Worm (Caenorhabditis elegans) whole organism, young adult: Measurements from ENCODE around the gene dnj-9.

ENCODE experiments used
- B0019.2 ChIP-seq: fragments of 200-800 bp; sonication (Bioruptor generic); conservative IDR thresholded peaks from 2 replicates; pipeline ENCODE4 v1.3.6; 2022; ENCODE audit warnings: missing genetic modification reagents, missing genetic modification characterization, missing compliant biosample characterization
- B0336.3 ChIP-seq: fragments of 200-800 bp; sonication (Bioruptor generic); IDR thresholded peaks from 2 replicates; pipeline ENCODE4 v1.3.6; 2022; ENCODE audit warnings: missing genetic modification characterization, missing compliant biosample characterization
- C06A6.2 ChIP-seq: fragments of 200-800 bp; sonication (Bioruptor generic); conservative IDR thresholded peaks from 2 replicates; pipeline ENCODE4 v1.3.6; 2022; ENCODE audit warnings: missing genetic modification characterization, missing compliant biosample characterization
- C17E4.6 ChIP-seq: fragments of 200-800 bp; sonication (Bioruptor generic); IDR thresholded peaks from 2 replicates; pipeline ENCODE4 v1.3.6; 2022; ENCODE audit warnings: missing genetic modification reagents, missing genetic modification characterization, missing compliant biosample characterization
- F37B4.10 ChIP-seq: fragments of 200-800 bp; sonication (Bioruptor generic); IDR thresholded peaks from 2 replicates; pipeline ENCODE4 v1.3.6; 2022; ENCODE audit warnings: missing genetic modification characterization, missing compliant biosample characterization
- F39B2.1 ChIP-seq: fragments of 200-800 bp; sonication (Bioruptor generic); IDR thresholded peaks from 2 replicates; pipeline ENCODE4 v1.3.6; 2022; ENCODE audit warnings: missing genetic modification reagents, missing genetic modification characterization, missing compliant biosample characterization
- F55B11.4 ChIP-seq: sonication (generic microtip); optimal IDR thresholded peaks from 2 replicates; lab custom pipeline; 2016; ENCODE audit warnings: missing compliant biosample characterization, missing genetic modification characterization, borderline replicate concordance; ENCODE audit not compliant: insufficient read depth
- F57A8.1 ChIP-seq: fragments of 200-800 bp; sonication (Bioruptor generic); optimal IDR thresholded peaks from 2 replicates; lab custom pipeline; 2018; ENCODE audit warnings: mild to moderate bottlenecking, missing genetic modification characterization, moderate library complexity, missing compliant biosample characterization
- F57C9.4 ChIP-seq: sonication (generic microtip); optimal IDR thresholded peaks from 2 replicates; lab custom pipeline; 2017; ENCODE audit warnings: mild to moderate bottlenecking, missing genetic modification characterization, missing compliant biosample characterization
- Y53G8AR.9 ChIP-seq: fragments of 200-800 bp; sonication (Bioruptor generic); conservative IDR thresholded peaks from 2 replicates; pipeline ENCODE4 v1.3.6; 2022; ENCODE audit warnings: missing genetic modification reagents, missing genetic modification characterization, missing compliant biosample characterization
- Y67H2A.10 ChIP-seq: fragments of 200-800 bp; sonication (Bioruptor generic); conservative IDR thresholded peaks from 2 replicates; pipeline ENCODE4 v1.3.6; 2022; ENCODE audit warnings: missing genetic modification reagents, missing genetic modification characterization, missing compliant biosample characterization
- Y95B8A.8 ChIP-seq: fragments of 200-800 bp; sonication (Bioruptor generic); IDR thresholded peaks from 2 replicates; pipeline ENCODE4 v1.3.6; 2022; ENCODE audit warnings: missing genetic modification reagents, missing genetic modification characterization, missing compliant biosample characterization
- athp-1 ChIP-seq: sonication (generic microtip); optimal IDR thresholded peaks from 2 replicates; lab custom pipeline; 2017; ENCODE audit warnings: mild to moderate bottlenecking, missing genetic modification characterization, missing compliant biosample characterization
- bed-1 ChIP-seq: fragments of 200-800 bp; sonication (Bioruptor generic); IDR thresholded peaks from 2 replicates; pipeline ENCODE4 v1.3.6; 2022; ENCODE audit warnings: missing genetic modification reagents, missing genetic modification characterization, missing compliant biosample characterization
- ceh-27 ChIP-seq: fragments of 200-800 bp; sonication (Bioruptor generic); optimal IDR thresholded peaks from 2 replicates; lab custom pipeline; 2018; ENCODE audit warnings: mild to moderate bottlenecking, missing genetic modification characterization, moderate library complexity, missing compliant biosample characterization
- ceh-40 ChIP-seq: fragments of 200-800 bp; sonication (Bioruptor generic); IDR thresholded peaks from 2 replicates; pipeline ENCODE4 v1.3.6; 2022; ENCODE audit warnings: missing genetic modification characterization, missing compliant biosample characterization
- ceh-58 ChIP-seq: fragments of 200-800 bp; sonication (Bioruptor generic); IDR thresholded peaks from 2 replicates; pipeline ENCODE4 v1.3.6; 2022; ENCODE audit warnings: missing genetic modification characterization, missing compliant biosample characterization
- dox-1 ChIP-seq: fragments of 200-800 bp; sonication (Bioruptor generic); IDR thresholded peaks from 2 replicates; pipeline ENCODE4 v1.3.6; 2022; ENCODE audit warnings: missing genetic modification reagents, missing genetic modification characterization, missing compliant biosample characterization
- egl-44 ChIP-seq: fragments of 200-800 bp; sonication (Bioruptor generic); IDR thresholded peaks from 2 replicates; pipeline ENCODE4 v1.3.6; 2022; ENCODE audit warnings: missing genetic modification reagents, missing genetic modification characterization, missing compliant biosample characterization
- ekl-4 ChIP-seq: fragments of 200-800 bp; sonication (Bioruptor generic); IDR thresholded peaks from 2 replicates; pipeline ENCODE4 v1.3.6; 2022; ENCODE audit warnings: missing genetic modification reagents, missing genetic modification characterization, missing compliant biosample characterization
- fkh-3 ChIP-seq: sonication (generic microtip); optimal IDR thresholded peaks from 2 replicates; lab custom pipeline; 2016; ENCODE audit warnings: mild to moderate bottlenecking, missing genetic modification characterization, missing compliant biosample characterization
- hmg-1.2 ChIP-seq: fragments of 200-800 bp; sonication (Bioruptor generic); IDR thresholded peaks from 2 replicates; pipeline ENCODE4 v1.3.6; 2022; ENCODE audit warnings: missing genetic modification reagents, missing genetic modification characterization, missing compliant biosample characterization
- lsl-1 ChIP-seq: fragments of 200-800 bp; sonication (Bioruptor generic); optimal IDR thresholded peaks from 2 replicates; lab custom pipeline; 2018; ENCODE audit warnings: mild to moderate bottlenecking, missing genetic modification characterization, moderate library complexity, missing compliant biosample characterization
- madf-10 ChIP-seq: sonication (generic microtip); optimal IDR thresholded peaks from 2 replicates; lab custom pipeline; 2016; ENCODE audit warnings: mild to moderate bottlenecking, missing genetic modification characterization, missing compliant biosample characterization
- madf-6 ChIP-seq: fragments of 200-800 bp; sonication (Bioruptor generic); IDR thresholded peaks from 2 replicates; pipeline ENCODE4 v1.3.6; 2022; ENCODE audit warnings: missing genetic modification reagents, missing genetic modification characterization, missing compliant biosample characterization
- mxl-1 ChIP-seq: sonication (generic microtip); optimal IDR thresholded peaks from 2 replicates; lab custom pipeline; 2016; ENCODE audit warnings: missing genetic modification characterization, missing compliant biosample characterization
- nfyb-1 ChIP-seq: fragments of 200-800 bp; sonication (Bioruptor generic); IDR thresholded peaks from 2 replicates; pipeline ENCODE4 v1.3.6; 2022; ENCODE audit warnings: missing genetic modification reagents, missing genetic modification characterization, missing compliant biosample characterization
- nhr-27 ChIP-seq: fragments of 200-800 bp; sonication (Bioruptor generic); optimal IDR thresholded peaks from 2 replicates; lab custom pipeline; 2018; ENCODE audit warnings: mild to moderate bottlenecking, missing genetic modification characterization, moderate library complexity, missing compliant biosample characterization
- nhr-80 ChIP-seq: sonication (generic microtip); optimal IDR thresholded peaks from 2 replicates; lab custom pipeline; 2016; ENCODE audit warnings: missing genetic modification characterization, missing compliant biosample characterization
- nhr-90 ChIP-seq: sonication (generic microtip); optimal IDR thresholded peaks from 2 replicates; lab custom pipeline; 2016; ENCODE audit warnings: missing genotype, mild to moderate bottlenecking, missing genetic modification characterization, missing compliant biosample characterization
- rcor-1 ChIP-seq: fragments of 200-800 bp; sonication (Bioruptor generic); IDR thresholded peaks from 2 replicates; pipeline ENCODE4 v1.3.6; 2022; ENCODE audit warnings: missing genetic modification reagents, missing genetic modification characterization, missing compliant biosample characterization
- rec-8 ChIP-seq, 2 experiments: sonication (generic microtip); optimal IDR thresholded peaks; 2 replicates each; lab custom pipeline; 2016; ENCODE audit warnings: mild to moderate bottlenecking in 2 of 2, missing genetic modification characterization in 2 of 2, missing genetic modification reagents in 2 of 2, missing genotype in 2 of 2, missing biosample characterization in 1 of 2, missing compliant biosample characterization in 1 of 2, moderate library complexity in 1 of 2
- rpc-1 ChIP-seq, 2 experiments: fragments of 150-350 bp in 1 of 2; sonication (generic microtip) in 1 of 2; optimal IDR thresholded peaks; 2 replicates each; lab custom pipeline; 2014 to 2018; ENCODE audit warnings: missing biosample characterization in 1 of 2, missing genetic modification characterization in 1 of 2, missing genetic modification reagents in 1 of 2, missing genotype in 1 of 2
- sea-2 ChIP-seq: fragments of 200-800 bp; sonication (Bioruptor generic); IDR thresholded peaks from 2 replicates; pipeline ENCODE4 v1.3.6; 2022; ENCODE audit warnings: missing genetic modification characterization, missing compliant biosample characterization
- snpc-1.3 ChIP-seq: sonication (generic microtip); optimal IDR thresholded peaks from 2 replicates; lab custom pipeline; 2017; ENCODE audit warnings: missing genetic modification characterization, mild to moderate bottlenecking, missing compliant biosample characterization, antibody characterized with exemption, moderate library complexity, missing genotype, missing genetic modification reagents; ENCODE audit not compliant: insufficient read depth
- snpc-4 ChIP-seq, 5 experiments: fragments of 150-350 bp in 1 of 5; sonication (generic microtip) in 4 of 5; optimal IDR thresholded peaks; 2 replicates each; lab custom pipeline; 2014 to 2018; ENCODE audit warnings: missing genetic modification characterization in 5 of 5, missing biosample characterization in 3 of 5, antibody characterized with exemption in 2 of 5, mild to moderate bottlenecking in 2 of 5, missing compliant biosample characterization in 2 of 5, missing genotype in 2 of 5, moderate library complexity in 2 of 5, missing genetic modification reagents in 1 of 5
- somi-1 ChIP-seq: fragments of 200-800 bp; sonication (Bioruptor generic); optimal IDR thresholded peaks from 2 replicates; lab custom pipeline; 2018; ENCODE audit warnings: mild to moderate bottlenecking, missing genetic modification characterization, missing compliant biosample characterization
- tbx-9 ChIP-seq: sonication (generic microtip); optimal IDR thresholded peaks from 2 replicates; lab custom pipeline; 2016; ENCODE audit warnings: borderline replicate concordance, missing genetic modification characterization, inconsistent platforms, missing compliant biosample characterization
- zfh-2 ChIP-seq: fragments of 200-800 bp; sonication (Bioruptor generic); conservative IDR thresholded peaks from 2 replicates; pipeline ENCODE4 v1.3.6; 2022; ENCODE audit warnings: missing genetic modification reagents, missing genetic modification characterization, missing compliant biosample characterization
- ztf-26 ChIP-seq: sonication (generic microtip); optimal IDR thresholded peaks from 2 replicates; lab custom pipeline; 2017; ENCODE audit warnings: missing genetic modification characterization, missing compliant biosample characterization
- ztf-3 ChIP-seq: fragments of 200-800 bp; sonication (Bioruptor generic); optimal IDR thresholded peaks from 2 replicates; lab custom pipeline; 2018; ENCODE audit warnings: mild to moderate bottlenecking, missing genetic modification characterization, missing compliant biosample characterization
- ztf-6 ChIP-seq: fragments of 200-800 bp; sonication (Bioruptor generic); IDR thresholded peaks from 2 replicates; pipeline ENCODE4 v1.3.6; 2022; ENCODE audit warnings: missing genetic modification reagents, missing genetic modification characterization, missing compliant biosample characterization

Gene dnj-9

DNA sequence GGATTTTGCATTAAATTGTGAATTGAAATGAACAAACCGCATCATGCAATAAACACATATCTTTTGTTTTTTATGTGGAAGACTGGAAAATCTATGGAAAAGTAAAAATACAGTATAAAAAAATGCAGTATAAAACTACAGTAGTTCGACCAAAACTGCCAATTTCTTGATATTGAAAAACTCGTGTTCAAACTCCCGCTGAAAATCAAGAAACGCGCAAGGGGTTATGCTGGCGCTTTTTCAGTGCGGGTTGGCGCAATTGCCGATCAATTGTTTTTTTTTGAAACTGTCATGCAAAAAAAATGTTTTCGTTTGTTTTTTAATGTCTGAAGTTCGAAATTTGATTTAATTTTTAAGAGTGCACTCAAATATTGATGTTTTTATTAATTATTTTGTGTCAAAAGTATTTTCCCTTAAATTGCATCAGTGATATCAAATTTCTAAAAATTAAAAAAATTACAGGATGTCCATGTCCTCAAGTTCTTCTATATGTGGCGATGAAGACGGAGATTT, at the start of gene dnj-9 (continued):
- TF ChIP-seq mxl-1 (tag; lab: Kevin White, UChicago) (no peak), egl-44 (GFP tag; lab: Robert Waterston, UW) (peak; percentile 82; the same call in 1 of the 2 replicates), F37B4.10 (GFP tag; lab: Robert Waterston, UW) (no peak), nfyb-1 (GFP tag; lab: Robert Waterston, UW) (peak; percentile 95), lsl-1 (GFP tag; lab: Kevin White, UChicago) (peak; percentile 82), F57C9.4 (tag; lab: Kevin White, UChicago) (no peak), C17E4.6 (GFP tag; lab: Robert Waterston, UW) (peak; percentile 88), fkh-3 (tag; lab: Kevin White, UChicago) (no peak), nhr-27 (peak; percentile 41), rec-8 (tag; optimal IDR thresholded peaks at IDR 0.05; lab: Kevin White, UChicago) (peak in 1 of 2 experiments; percentile 21), madf-10 (tag; lab: Kevin White, UChicago) (peak; percentile 71), sea-2 (GFP tag; lab: Robert Waterston, UW) (no peak), ceh-58 (GFP tag; lab: Robert Waterston, UW) (no peak), dox-1 (GFP tag; lab: Robert Waterston, UW) (peak; percentile 95), tbx-9 (tag; lab: Kevin White, UChicago) (no peak), nhr-80 (tag; lab: Kevin White, UChicago) (peak; percentile 64), ceh-27 (GFP tag; lab: Kevin White, UChicago) (peak; percentile 83), zfh-2 (GFP tag; lab: Robert Waterston, UW) (no peak), snpc-1.3 (tag; lab: Kevin White, UChicago) (peak; percentile 92), madf-6 (peak; percentile 95), C06A6.2 (GFP tag; lab: Robert Waterston, UW) (peak; percentile 91), ztf-6 (no peak), ztf-3 (GFP tag; lab: Kevin White, UChicago) (no peak), Y95B8A.8 (peak; percentile 77; the same call in 1 of the 2 replicates), snpc-4 (GFP tag; optimal IDR thresholded peaks at IDR 0.05; lab: Kevin White, UChicago) (peak; percentile 74), snpc-4 (tag; optimal IDR thresholded peaks at IDR 0.05; lab: Kevin White, UChicago) (peak in 3 of 4 experiments; percentile 82 to 86 (median 84)), ztf-26 (peak; percentile 84), hmg-1.2 (peak; percentile 73), rcor-1 (GFP tag; lab: Robert Waterston, UW) (peak; percentile 94), bed-1 (GFP tag; lab: Robert Waterston, UW) (no peak), nhr-90 (no peak)

DNA sequence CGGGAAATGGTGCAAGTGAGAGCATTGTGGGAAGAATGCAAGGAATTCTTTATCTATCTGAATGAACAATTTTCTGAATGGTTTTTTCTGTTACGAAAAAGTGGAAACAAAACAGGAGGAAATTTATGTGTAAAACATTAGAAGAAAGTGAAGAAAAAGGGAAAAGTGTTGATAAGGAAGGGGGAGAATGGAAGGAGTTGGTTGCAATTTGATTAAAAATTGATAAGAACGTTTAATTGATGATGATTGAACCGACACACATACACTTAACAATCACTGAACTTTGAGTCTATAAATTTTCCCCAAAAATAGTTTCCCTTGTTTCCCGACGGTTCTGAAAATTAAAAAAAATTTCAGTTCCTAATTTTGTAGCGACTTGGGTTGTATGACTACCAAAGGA, 48.9 kb upstream of the dnj-9 start:
- TF ChIP-seq F57C9.4 (tag; lab: Kevin White, UChicago) = no peak
- TF ChIP-seq nfyb-1 (GFP tag; lab: Robert Waterston, UW) = no peak
- TF ChIP-seq Y67H2A.10 = no peak
- TF ChIP-seq ekl-4 (GFP tag; lab: Robert Waterston, UW) = no peak
- peak; percentile 63 for TF ChIP-seq nhr-80 (tag; lab: Kevin White, UChicago)
- no peak for TF ChIP-seq Y53G8AR.9 (GFP tag; lab: Robert Waterston, UW)

DNA sequence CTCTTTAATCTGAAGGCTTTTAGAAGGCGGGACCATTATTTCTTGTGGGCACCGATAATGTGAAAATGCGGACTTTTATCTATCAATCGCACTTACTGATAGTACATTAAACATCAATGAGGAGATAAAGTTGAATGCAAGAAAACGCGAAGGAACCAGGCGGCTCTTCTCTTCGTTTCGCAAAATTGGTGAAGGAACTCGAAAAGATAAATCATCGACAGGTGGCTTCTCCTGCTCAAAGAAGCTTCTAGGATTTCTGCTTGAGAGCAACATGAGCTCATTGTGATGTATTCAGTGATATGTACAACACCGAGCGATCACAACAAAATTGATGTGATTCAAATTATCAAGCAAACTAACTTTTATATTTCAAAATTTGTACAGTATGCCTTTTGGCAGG, 46.1 kb upstream of the dnj-9 start:
- TF ChIP-seq B0019.2 = no peak
- TF ChIP-seq F39B2.1 (GFP tag; lab: Robert Waterston, UW) = no peak
- TF ChIP-seq sea-2 (GFP tag; lab: Robert Waterston, UW) = no peak
- no peak for TF ChIP-seq F57A8.1
- TF ChIP-seq athp-1 (tag; lab: Kevin White, UChicago) = no peak
- TF ChIP-seq bed-1 (GFP tag; lab: Robert Waterston, UW) = no peak
- TF ChIP-seq rpc-1 (optimal IDR thresholded peaks at IDR 0.05; lab: Kevin White, UChicago) = no peak
- no peak for TF ChIP-seq rpc-1 (tag; optimal IDR thresholded peaks at IDR 0.05; lab: Kevin White, UChicago)
- no peak for TF ChIP-seq dox-1 (GFP tag; lab: Robert Waterston, UW)
- no peak for TF ChIP-seq F55B11.4
- no peak for TF ChIP-seq somi-1 (GFP tag; lab: Kevin White, UChicago)
- no peak for TF ChIP-seq nfyb-1 (GFP tag; lab: Robert Waterston, UW)
- TF ChIP-seq B0336.3 (GFP tag; lab: Robert Waterston, UW) = no peak
- TF ChIP-seq ceh-40 = no peak
